Worm (Caenorhabditis elegans) whole organism, young adult: ENCODE data around the gene ZK354.3.

Source experiments
- B0336.3 ChIP-seq: fragments of 200-800 bp; sonication (Bioruptor generic); IDR thresholded peaks from 2 replicates; pipeline ENCODE4 v1.3.6; 2022; ENCODE audit warnings: missing genetic modification characterization, missing compliant biosample characterization
- D2030.7 ChIP-seq: fragments of 200-800 bp; sonication (Bioruptor generic); IDR thresholded peaks from 2 replicates; pipeline ENCODE4 v1.3.6; 2022; ENCODE audit warnings: missing genetic modification reagents, missing genetic modification characterization, missing compliant biosample characterization
- F22D6.2 ChIP-seq: sonication (generic microtip); optimal IDR thresholded peaks from 2 replicates; lab custom pipeline; 2016; ENCODE audit warnings: mild to moderate bottlenecking, missing genetic modification characterization, missing compliant biosample characterization
- F23B12.7 ChIP-seq: sonication (generic microtip); optimal IDR thresholded peaks from 2 replicates; lab custom pipeline; 2017; ENCODE audit warnings: missing genetic modification characterization, mild to moderate bottlenecking, missing compliant biosample characterization, antibody characterized with exemption, moderate library complexity; ENCODE audit not compliant: insufficient read depth
- F49E8.2 ChIP-seq: sonication (generic microtip); optimal IDR thresholded peaks from 3 replicates; lab custom pipeline; 2017; ENCODE audit warnings: missing genetic modification characterization, mild to moderate bottlenecking, missing compliant biosample characterization, antibody characterized with exemption, moderate library complexity; ENCODE audit not compliant: insufficient read depth
- Y53F4B.3 ChIP-seq: fragments of 200-800 bp; sonication (Bioruptor generic); IDR thresholded peaks from 2 replicates; pipeline ENCODE4 v1.3.6; 2022; ENCODE audit warnings: missing genetic modification reagents, missing genetic modification characterization, missing compliant biosample characterization
- Y67H2A.10 ChIP-seq: fragments of 200-800 bp; sonication (Bioruptor generic); conservative IDR thresholded peaks from 2 replicates; pipeline ENCODE4 v1.3.6; 2022; ENCODE audit warnings: missing genetic modification reagents, missing genetic modification characterization, missing compliant biosample characterization
- Y95B8A.8 ChIP-seq: fragments of 200-800 bp; sonication (Bioruptor generic); IDR thresholded peaks from 2 replicates; pipeline ENCODE4 v1.3.6; 2022; ENCODE audit warnings: missing genetic modification reagents, missing genetic modification characterization, missing compliant biosample characterization
- aptf-3 ChIP-seq: fragments of 200-800 bp; sonication (Bioruptor generic); IDR thresholded peaks from 2 replicates; pipeline ENCODE4 v1.3.6; 2022; ENCODE audit warnings: missing genetic modification characterization, missing compliant biosample characterization
- athp-1 ChIP-seq: sonication (generic microtip); optimal IDR thresholded peaks from 2 replicates; lab custom pipeline; 2017; ENCODE audit warnings: mild to moderate bottlenecking, missing genetic modification characterization, missing compliant biosample characterization
- attf-6 ChIP-seq: fragments of 200-800 bp; sonication (Bioruptor generic); IDR thresholded peaks from 2 replicates; pipeline ENCODE4 v1.3.6; 2022; ENCODE audit warnings: missing genetic modification reagents, missing genetic modification characterization, missing compliant biosample characterization
- ceh-100 ChIP-seq: fragments of 200-800 bp; sonication (Bioruptor generic); IDR thresholded peaks from 2 replicates; pipeline ENCODE4 v1.3.6; 2022; ENCODE audit warnings: missing genetic modification reagents, missing genetic modification characterization, missing compliant biosample characterization
- ceh-40 ChIP-seq: fragments of 200-800 bp; sonication (Bioruptor generic); IDR thresholded peaks from 2 replicates; pipeline ENCODE4 v1.3.6; 2022; ENCODE audit warnings: missing genetic modification characterization, missing compliant biosample characterization
- ceh-79 ChIP-seq: sonication (generic microtip); optimal IDR thresholded peaks from 2 replicates; lab custom pipeline; 2017; ENCODE audit warnings: mild to moderate bottlenecking, missing genetic modification characterization, missing compliant biosample characterization
- ceh-91 ChIP-seq: fragments of 200-800 bp; sonication (Bioruptor generic); IDR thresholded peaks from 2 replicates; pipeline ENCODE4 v1.3.6; 2022; ENCODE audit warnings: missing genetic modification reagents, missing genetic modification characterization, missing compliant biosample characterization
- dpl-1 ChIP-seq: fragments of 150-350 bp; optimal IDR thresholded peaks from 2 replicates; lab custom pipeline; 2014; ENCODE audit warnings: missing biosample characterization, missing genetic modification reagents, missing genetic modification characterization
- ekl-4 ChIP-seq: fragments of 200-800 bp; sonication (Bioruptor generic); IDR thresholded peaks from 2 replicates; pipeline ENCODE4 v1.3.6; 2022; ENCODE audit warnings: missing genetic modification reagents, missing genetic modification characterization, missing compliant biosample characterization
- gei-17 ChIP-seq: fragments of 200-800 bp; sonication (Bioruptor generic); optimal IDR thresholded peaks from 2 replicates; lab custom pipeline; 2018; ENCODE audit warnings: mild to moderate bottlenecking, missing genetic modification characterization, missing compliant biosample characterization
- hmg-1.2 ChIP-seq: fragments of 200-800 bp; sonication (Bioruptor generic); IDR thresholded peaks from 2 replicates; pipeline ENCODE4 v1.3.6; 2022; ENCODE audit warnings: missing genetic modification reagents, missing genetic modification characterization, missing compliant biosample characterization
- hmg-20 ChIP-seq: fragments of 200-800 bp; sonication (Bioruptor generic); IDR thresholded peaks from 2 replicates; pipeline ENCODE4 v1.3.6; 2022; ENCODE audit warnings: missing genetic modification reagents, missing genetic modification characterization, missing compliant biosample characterization
- lag-1 ChIP-seq: fragments of 200-800 bp; sonication (Bioruptor generic); IDR thresholded peaks from 2 replicates; pipeline ENCODE4 v1.3.6; 2022; ENCODE audit warnings: missing genetic modification reagents, missing genetic modification characterization, missing compliant biosample characterization
- let-526 ChIP-seq: fragments of 200-800 bp; sonication (Bioruptor generic); IDR thresholded peaks from 2 replicates; pipeline ENCODE4 v1.3.6; 2022; ENCODE audit warnings: missing genetic modification reagents, missing genetic modification characterization, missing compliant biosample characterization
- let-607 ChIP-seq, 2 experiments: fragments of 200-800 bp in 1 of 2; sonication (Bioruptor generic) in 1 of 2; sonication (generic microtip) in 1 of 2; optimal IDR thresholded peaks; 2 replicates each; lab custom pipeline; 2016 to 2018; ENCODE audit warnings: mild to moderate bottlenecking in 2 of 2, missing compliant biosample characterization in 2 of 2, missing genetic modification characterization in 2 of 2, moderate library complexity in 2 of 2, missing genotype in 1 of 2
- lin-26 ChIP-seq: fragments of 200-800 bp; sonication (Bioruptor generic); IDR thresholded peaks from 2 replicates; pipeline ENCODE4 v1.3.6; 2022; ENCODE audit warnings: missing genetic modification reagents, missing genetic modification characterization, missing compliant biosample characterization
- lin-40 ChIP-seq: sonication (generic microtip); optimal IDR thresholded peaks from 2 replicates; lab custom pipeline; 2016; ENCODE audit warnings: missing genetic modification characterization, mild to moderate bottlenecking, missing compliant biosample characterization, missing genotype, missing genetic modification reagents
- madf-10 ChIP-seq: sonication (generic microtip); optimal IDR thresholded peaks from 2 replicates; lab custom pipeline; 2016; ENCODE audit warnings: mild to moderate bottlenecking, missing genetic modification characterization, missing compliant biosample characterization
- madf-6 ChIP-seq: fragments of 200-800 bp; sonication (Bioruptor generic); IDR thresholded peaks from 2 replicates; pipeline ENCODE4 v1.3.6; 2022; ENCODE audit warnings: missing genetic modification reagents, missing genetic modification characterization, missing compliant biosample characterization
- mcd-1 ChIP-seq: fragments of 200-800 bp; sonication (Bioruptor generic); IDR thresholded peaks from 2 replicates; pipeline ENCODE4 v1.3.6; 2022; ENCODE audit warnings: missing genetic modification reagents, missing genetic modification characterization, missing compliant biosample characterization
- nfyb-1 ChIP-seq: fragments of 200-800 bp; sonication (Bioruptor generic); IDR thresholded peaks from 2 replicates; pipeline ENCODE4 v1.3.6; 2022; ENCODE audit warnings: missing genetic modification reagents, missing genetic modification characterization, missing compliant biosample characterization
- nhr-80 ChIP-seq: sonication (generic microtip); optimal IDR thresholded peaks from 2 replicates; lab custom pipeline; 2016; ENCODE audit warnings: missing genetic modification characterization, missing compliant biosample characterization
- nhr-90 ChIP-seq: sonication (generic microtip); optimal IDR thresholded peaks from 2 replicates; lab custom pipeline; 2016; ENCODE audit warnings: missing genotype, mild to moderate bottlenecking, missing genetic modification characterization, missing compliant biosample characterization
- pbrm-1 ChIP-seq: fragments of 200-800 bp; sonication (Bioruptor generic); IDR thresholded peaks from 2 replicates; pipeline ENCODE4 v1.3.6; 2022; ENCODE audit warnings: missing genetic modification reagents, missing genetic modification characterization, missing compliant biosample characterization
- pha-4 ChIP-seq: fragments of 150-350 bp; sonication (generic microtip); optimal IDR thresholded peaks from 2 replicates; lab custom pipeline; 2014; ENCODE audit warnings: missing biosample characterization, missing genetic modification reagents, missing genetic modification characterization
- rcor-1 ChIP-seq: fragments of 200-800 bp; sonication (Bioruptor generic); IDR thresholded peaks from 2 replicates; pipeline ENCODE4 v1.3.6; 2022; ENCODE audit warnings: missing genetic modification reagents, missing genetic modification characterization, missing compliant biosample characterization
- sea-2 ChIP-seq: fragments of 200-800 bp; sonication (Bioruptor generic); IDR thresholded peaks from 2 replicates; pipeline ENCODE4 v1.3.6; 2022; ENCODE audit warnings: missing genetic modification characterization, missing compliant biosample characterization
- snpc-1.1 ChIP-seq: sonication (generic microtip); optimal IDR thresholded peaks from 2 replicates; lab custom pipeline; 2017; ENCODE audit warnings: missing genetic modification characterization, mild to moderate bottlenecking, missing compliant biosample characterization, antibody characterized with exemption, moderate library complexity, missing genotype, missing genetic modification reagents; ENCODE audit not compliant: insufficient read depth
- snpc-1.3 ChIP-seq: sonication (generic microtip); optimal IDR thresholded peaks from 2 replicates; lab custom pipeline; 2017; ENCODE audit warnings: missing genetic modification characterization, mild to moderate bottlenecking, missing compliant biosample characterization, antibody characterized with exemption, moderate library complexity, missing genotype, missing genetic modification reagents; ENCODE audit not compliant: insufficient read depth
- snpc-4 ChIP-seq, 5 experiments: fragments of 150-350 bp in 1 of 5; sonication (generic microtip) in 4 of 5; optimal IDR thresholded peaks; 2 replicates each; lab custom pipeline; 2014 to 2018; ENCODE audit warnings: missing genetic modification characterization in 5 of 5, missing biosample characterization in 3 of 5, antibody characterized with exemption in 2 of 5, mild to moderate bottlenecking in 2 of 5, missing compliant biosample characterization in 2 of 5, missing genotype in 2 of 5, moderate library complexity in 2 of 5, missing genetic modification reagents in 1 of 5
- somi-1 ChIP-seq: fragments of 200-800 bp; sonication (Bioruptor generic); optimal IDR thresholded peaks from 2 replicates; lab custom pipeline; 2018; ENCODE audit warnings: mild to moderate bottlenecking, missing genetic modification characterization, missing compliant biosample characterization
- tbx-9 ChIP-seq: sonication (generic microtip); optimal IDR thresholded peaks from 2 replicates; lab custom pipeline; 2016; ENCODE audit warnings: borderline replicate concordance, missing genetic modification characterization, inconsistent platforms, missing compliant biosample characterization
- tlf-1 ChIP-seq: fragments of 200-800 bp; sonication (Bioruptor generic); optimal IDR thresholded peaks from 2 replicates; lab custom pipeline; 2018; ENCODE audit warnings: mild to moderate bottlenecking, missing genetic modification characterization, missing compliant biosample characterization
- ztf-18 ChIP-seq: sonication (generic microtip); optimal IDR thresholded peaks from 2 replicates; lab custom pipeline; 2016; ENCODE audit warnings: missing genotype, mild to moderate bottlenecking, missing genetic modification characterization, missing compliant biosample characterization
- ztf-22 ChIP-seq: fragments of 200-800 bp; sonication (Bioruptor generic); optimal IDR thresholded peaks from 2 replicates; lab custom pipeline; 2018; ENCODE audit warnings: mild to moderate bottlenecking, missing genetic modification characterization, moderate library complexity, missing compliant biosample characterization
- ztf-28 ChIP-seq: fragments of 200-800 bp; sonication (Bioruptor generic); IDR thresholded peaks from 2 replicates; pipeline ENCODE4 v1.3.6; 2022; ENCODE audit warnings: missing genetic modification reagents, missing genetic modification characterization, missing compliant biosample characterization
- ztf-3 ChIP-seq: fragments of 200-800 bp; sonication (Bioruptor generic); optimal IDR thresholded peaks from 2 replicates; lab custom pipeline; 2018; ENCODE audit warnings: mild to moderate bottlenecking, missing genetic modification characterization, missing compliant biosample characterization

Gene ZK354.3

ce11 chrIV:5317106-5317505 lies 7.3 kb downstream of the ZK354.3 start (continued):
- TF ChIP-seq ztf-22 (GFP tag; lab: Kevin White, UChicago) (no peak), snpc-1.3 (peak; percentile 75), madf-10 (tag; lab: Kevin White, UChicago) (no peak), ekl-4 (peak; percentile 63), D2030.7 (peak; percentile 94), ceh-91 (GFP tag; lab: Robert Waterston, UW) (no peak), Y95B8A.8 (GFP tag; lab: Robert Waterston, UW) (0 out of 2 replicates have a peak, but pooled peaks have one; percentile 36), snpc-4 (GFP tag; optimal IDR thresholded peaks at IDR 0.05; lab: Kevin White, UChicago) (peak; percentile 94), snpc-4 (tag; optimal IDR thresholded peaks at IDR 0.05; lab: Kevin White, UChicago) (peak; percentile 93 to 99 (median 98)), F49E8.2 (tag; lab: Kevin White, UChicago) (peak; percentile 45), tbx-9 (tag; lab: Kevin White, UChicago) (no peak), athp-1 (no peak), rcor-1 (GFP tag; lab: Robert Waterston, UW) (peak; percentile 82), pbrm-1 (peak; percentile 85), lin-26 (GFP tag; lab: Robert Waterston, UW) (no peak), ztf-18 (tag; lab: Kevin White, UChicago) (no peak), dpl-1 (GFP tag; lab: Kevin White, UChicago) (no peak), hmg-1.2 (peak; percentile 88), F22D6.2 (tag; lab: Kevin White, UChicago) (no peak), hmg-20 (GFP tag; lab: Robert Waterston, UW) (peak; percentile 28; the same call in 1 of the 2 replicates), snpc-1.1 (tag; lab: Kevin White, UChicago) (peak; percentile 94), somi-1 (GFP tag; lab: Kevin White, UChicago) (no peak), nhr-80 (tag; lab: Kevin White, UChicago) (no peak), pha-4 (tag; lab: Kevin White, UChicago) (no peak), ceh-79 (tag; lab: Kevin White, UChicago) (no peak), F23B12.7 (tag; lab: Kevin White, UChicago) (no peak), nfyb-1 (GFP tag; lab: Robert Waterston, UW) (no peak), ceh-40 (GFP tag; lab: Robert Waterston, UW) (no peak), Y53F4B.3 (no peak)

DNA sequence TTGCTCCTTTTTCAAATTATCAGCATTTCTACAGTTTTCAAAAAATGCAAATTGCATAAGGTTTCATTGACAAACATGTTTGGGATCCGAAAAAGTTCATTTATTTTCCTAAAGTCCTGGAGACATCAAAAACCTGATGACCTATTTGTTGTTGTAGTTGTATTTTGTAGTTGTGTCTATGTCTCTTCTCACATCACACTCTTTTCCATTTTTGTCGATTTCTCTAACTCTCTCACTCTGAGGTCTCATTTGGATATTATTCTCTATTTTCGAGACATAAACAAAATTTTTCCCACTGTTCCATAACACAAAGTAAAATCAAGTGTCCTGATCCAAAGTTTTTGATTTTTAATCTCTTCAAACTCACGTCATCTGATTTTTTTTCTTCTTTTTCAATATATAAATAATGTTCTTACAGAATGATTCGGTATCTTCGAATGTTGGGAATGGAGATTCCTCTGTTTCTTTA lies 9.0 kb downstream of the ZK354.3 start, which contains the start of gene slc-46A:
slc-46A (plus strand) TSS at position 419 of the 469 bp plus-strand sequence.
- TF ChIP-seq ztf-3 (no peak), ztf-28 (GFP tag; lab: Robert Waterston, UW) (no peak), B0336.3 (GFP tag; lab: Robert Waterston, UW) (no peak), hmg-1.2 (peak; percentile 75), snpc-4 (GFP tag; optimal IDR thresholded peaks at IDR 0.05; lab: Kevin White, UChicago) (no peak), snpc-4 (tag; optimal IDR thresholded peaks at IDR 0.05; lab: Kevin White, UChicago) (peak in 1 of 4 experiments; percentile 16)

DNA sequence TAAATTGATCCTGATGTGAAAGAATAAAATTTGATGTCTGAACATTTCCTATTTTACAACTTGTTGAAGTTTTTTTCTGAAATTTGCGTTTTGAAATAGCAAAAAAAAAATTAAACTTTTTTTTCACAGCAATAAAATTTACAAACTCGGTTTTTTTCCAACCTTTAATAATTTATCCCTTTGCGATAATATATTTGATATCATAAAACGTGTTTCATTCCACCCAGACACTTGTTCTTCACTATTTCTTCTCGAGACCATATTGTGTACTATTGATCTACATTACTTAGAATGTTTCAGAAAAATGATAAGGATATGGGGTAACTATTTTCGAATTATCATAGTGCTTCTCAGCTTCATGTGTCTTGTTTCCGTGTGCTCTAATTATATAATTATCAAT lies 16.3 kb downstream of the ZK354.3 start, which contains the start of gene Y4C6B.4:
Y4C6B.4 (plus strand) TSS at position 301 of the 400 bp plus-strand sequence.
- TF ChIP-seq athp-1 (no peak), tlf-1 (GFP tag; lab: Kevin White, UChicago) (no peak), nhr-90 (tag; lab: Kevin White, UChicago) (no peak), Y67H2A.10 (no peak), F49E8.2 (tag; lab: Kevin White, UChicago) (no peak), let-607 (tag; optimal IDR thresholded peaks at IDR 0.05; lab: Kevin White, UChicago) (no peak), attf-6 (GFP tag; lab: Robert Waterston, UW) (no peak), gei-17 (GFP tag; lab: Kevin White, UChicago) (no peak), madf-6 (GFP tag; lab: Robert Waterston, UW) (no peak), lag-1 (GFP tag; lab: Robert Waterston, UW) (no peak), dpl-1 (GFP tag; lab: Kevin White, UChicago) (no peak), sea-2 (no peak), aptf-3 (GFP tag; lab: Robert Waterston, UW) (no peak), let-526 (GFP tag; lab: Robert Waterston, UW) (no peak), mcd-1 (GFP tag; lab: Robert Waterston, UW) (no peak), ceh-100 (GFP tag; lab: Robert Waterston, UW) (no peak), lin-40 (no peak)
